Fruit fly (Drosophila melanogaster): ENCODE measurements around the gene Polr3D.
A peak's percentile ranks its signal among the peaks of the same experiment; 100 is the strongest.

Polr3D gene

dm6 chr3L:18076649-18077048 is 32.7 kb downstream of the Polr3D start:
- no peak for TF ChIP-seq Ets98B (GFP tag; IDR thresholded peaks at IDR 0.05)
- peak; percentile 74 for TF ChIP-seq CG14655 (GFP tag; optimal IDR thresholded peaks at IDR 0.05)
- TF ChIP-seq CG4496 (GFP tag; IDR thresholded peaks at IDR 0.05) = 0 out of 3 replicates have a peak, but pooled peaks have one; percentile 47
- TF ChIP-seq CG8301 (tag; optimal IDR thresholded peaks at IDR 0.05) = peak; percentile 67

dm6 chr3L:18075853-18076252 is 33.5 kb downstream of the Polr3D start:
- no peak for TF ChIP-seq gl (tag; optimal IDR thresholded peaks at IDR 0.05)
- TF ChIP-seq CG12605 (GFP tag; IDR thresholded peaks at IDR 0.05) = no peak
- TF ChIP-seq CG14655 (GFP tag; optimal IDR thresholded peaks at IDR 0.05) = peak; percentile 57
- peak; percentile 19 for TF ChIP-seq CG15710 (tag; optimal IDR thresholded peaks at IDR 0.05)
- no peak for TF ChIP-seq Pif1B (GFP tag; optimal IDR thresholded peaks at IDR 0.05)
- peak; percentile 87 for TF ChIP-seq EcR (GFP tag; optimal IDR thresholded peaks at IDR 0.05)
- TF ChIP-seq CG4496 (GFP tag; IDR thresholded peaks at IDR 0.05) = peak; percentile 60; the same call in 1 of the 3 replicates
- TF ChIP-seq D1 (tag; optimal IDR thresholded peaks at IDR 0.05) = no peak
- TF ChIP-seq fd96Ca (GFP tag; IDR thresholded peaks at IDR 0.05) = no peak
- peak; percentile 21 for TF ChIP-seq CG9948 (tag; optimal IDR thresholded peaks at IDR 0.05)
- peak; percentile 30 for TF ChIP-seq CG17806 (tag; optimal IDR thresholded peaks at IDR 0.05)
- TF ChIP-seq CG32121 (GFP tag; IDR thresholded peaks at IDR 0.05) = no peak
- no peak for TF ChIP-seq Ets98B (GFP tag; IDR thresholded peaks at IDR 0.05)
- peak; percentile 31 for TF ChIP-seq CG8159 (tag; optimal IDR thresholded peaks at IDR 0.05)
- peak; percentile 2 for TF ChIP-seq CG8301 (tag; optimal IDR thresholded peaks at IDR 0.05)
- TF ChIP-seq Snoo (tag; optimal IDR thresholded peaks at IDR 0.05) = no peak
- TF ChIP-seq CG34367 (tag; optimal IDR thresholded peaks at IDR 0.05) = no peak
- no peak for TF ChIP-seq Pif1A (GFP tag; optimal IDR thresholded peaks at IDR 0.05)
- no peak for TF ChIP-seq CG13204 (GFP tag; optimal IDR thresholded peaks at IDR 0.05)
- TF ChIP-seq rn (GFP tag; IDR thresholded peaks at IDR 0.05) = no peak
- no peak for TF ChIP-seq CG10348 (GFP tag; IDR thresholded peaks at IDR 0.05)

dm6 chr3L:18074988-18075387 is 34.4 kb downstream of the Polr3D start:
- TF ChIP-seq CG12605 (GFP tag; IDR thresholded peaks at IDR 0.05) (0 out of 2 replicates have a peak, but pooled peaks have one; percentile 16), Pif1B (GFP tag; optimal IDR thresholded peaks at IDR 0.05) (no peak), Pif1A (GFP tag; optimal IDR thresholded peaks at IDR 0.05) (no peak), CG9948 (tag; optimal IDR thresholded peaks at IDR 0.05) (no peak), CG14655 (GFP tag; optimal IDR thresholded peaks at IDR 0.05) (no peak), D1 (tag; optimal IDR thresholded peaks at IDR 0.05) (peak; percentile 45), CG8159 (tag; optimal IDR thresholded peaks at IDR 0.05) (no peak), CG15710 (tag; optimal IDR thresholded peaks at IDR 0.05) (no peak), CG17806 (tag; optimal IDR thresholded peaks at IDR 0.05) (no peak), CG8301 (tag; optimal IDR thresholded peaks at IDR 0.05) (peak; percentile 8), Snoo (tag; optimal IDR thresholded peaks at IDR 0.05) (no peak), Ets98B (GFP tag; IDR thresholded peaks at IDR 0.05) (no peak), CG10348 (GFP tag; IDR thresholded peaks at IDR 0.05) (no peak), CG34367 (tag; optimal IDR thresholded peaks at IDR 0.05) (no peak), gl (tag; optimal IDR thresholded peaks at IDR 0.05) (no peak), CG4496 (GFP tag; IDR thresholded peaks at IDR 0.05) (no peak), EcR (GFP tag; optimal IDR thresholded peaks at IDR 0.05) (peak; percentile 76), CG13204 (GFP tag; optimal IDR thresholded peaks at IDR 0.05) (no peak), fd96Ca (GFP tag; IDR thresholded peaks at IDR 0.05) (no peak), rn (GFP tag; IDR thresholded peaks at IDR 0.05) (no peak), CG32121 (GFP tag; IDR thresholded peaks at IDR 0.05) (no peak)

dm6 chr3L:18073559-18074134 is 35.7 kb downstream of the Polr3D start, which contains the start of gene CG44004:
Gene CG44004 (minus strand): TSS chr3L:18073863.
- TF ChIP-seq gl (tag; optimal IDR thresholded peaks at IDR 0.05) (peak; percentile 15), CG12605 (GFP tag; IDR thresholded peaks at IDR 0.05) (peak; percentile 31; the same call in 1 of the 2 replicates), rn (GFP tag; IDR thresholded peaks at IDR 0.05) (no peak), EcR (GFP tag; optimal IDR thresholded peaks at IDR 0.05) (peak; percentile 91), Snoo (tag; optimal IDR thresholded peaks at IDR 0.05) (no peak), Ets98B (GFP tag; IDR thresholded peaks at IDR 0.05) (no peak), Pif1B (GFP tag; optimal IDR thresholded peaks at IDR 0.05) (peak; percentile 18)

- TF ChIP-seq EcR (GFP tag; optimal IDR thresholded peaks at IDR 0.05) (no peak), CG14655 (GFP tag; optimal IDR thresholded peaks at IDR 0.05) (no peak), CG17806 (tag; optimal IDR thresholded peaks at IDR 0.05) (no peak), fd96Ca (GFP tag; IDR thresholded peaks at IDR 0.05) (no peak), Pif1A (GFP tag; optimal IDR thresholded peaks at IDR 0.05) (no peak), gl (tag; optimal IDR thresholded peaks at IDR 0.05) (no peak), rn (GFP tag; IDR thresholded peaks at IDR 0.05) (no peak), CG4496 (GFP tag; IDR thresholded peaks at IDR 0.05) (no peak), Snoo (tag; optimal IDR thresholded peaks at IDR 0.05) (no peak), CG12605 (GFP tag; IDR thresholded peaks at IDR 0.05) (no peak), CG13204 (GFP tag; optimal IDR thresholded peaks at IDR 0.05) (no peak), Ets98B (GFP tag; IDR thresholded peaks at IDR 0.05) (no peak), CG9948 (tag; optimal IDR thresholded peaks at IDR 0.05) (no peak), D1 (tag; optimal IDR thresholded peaks at IDR 0.05) (no peak), CG10348 (GFP tag; IDR thresholded peaks at IDR 0.05) (no peak), CG15710 (tag; optimal IDR thresholded peaks at IDR 0.05) (no peak)
These were observed 37.4 kb downstream of the Polr3D start, which contains the start of gene CG44005 for dm6 chr3L:18072023-18072422. Gene CG44005 (minus strand): TSS chr3L:18072123.

dm6 chr3L:18070050-18070449 is 39.3 kb downstream of the Polr3D start, which contains the start of gene CG44006:
Gene CG44006 (minus strand): TSS chr3L:18070150.
- TF ChIP-seq Ets98B (GFP tag; IDR thresholded peaks at IDR 0.05) (no peak), CG12605 (GFP tag; IDR thresholded peaks at IDR 0.05) (peak; percentile 16; the same call in 1 of the 2 replicates), EcR (GFP tag; optimal IDR thresholded peaks at IDR 0.05) (peak; percentile 68)
